Fruit fly (Drosophila melanogaster) whole organism, embryonic: ENCODE measurements around the gene mthl1.
A peak's percentile ranks its signal among the peaks of the same experiment; 100 is the strongest.

Experiments
- BEAF-32 ChIP-seq: fragments of 200-800 bp; sonication (Bioruptor generic); optimal IDR thresholded peaks from 3 replicates; lab custom pipeline; 2017; ENCODE audit warnings: missing biosample characterization, missing genetic modification characterization, mild to moderate bottlenecking, moderate library complexity, missing genetic modification reagents
- Blimp-1 ChIP-seq: fragments of 200-800 bp; sonication (Bioruptor generic); optimal IDR thresholded peaks from 3 replicates; lab custom pipeline; 2018; ENCODE audit warnings: missing biosample characterization, missing genetic modification characterization, mild to moderate bottlenecking, moderate library complexity, missing genetic modification reagents
- CG11398 ChIP-seq: fragments of 200-800 bp; sonication (Bioruptor generic); optimal IDR thresholded peaks from 2 replicates; lab custom pipeline; 2016; ENCODE audit warnings: missing biosample characterization, missing genetic modification characterization
- CG12155 ChIP-seq: fragments of 200-800 bp; sonication (Bioruptor generic); optimal IDR thresholded peaks from 3 replicates; lab custom pipeline; 2016; ENCODE audit warnings: missing biosample characterization, missing genetic modification characterization
- CG12942 ChIP-seq: fragments of 200-800 bp; sonication (Bioruptor generic); optimal IDR thresholded peaks from 3 replicates; lab custom pipeline; 2016; ENCODE audit warnings: missing biosample characterization, missing genetic modification characterization
- CG13624 ChIP-seq: fragments of 200-800 bp; sonication (Bioruptor generic); optimal IDR thresholded peaks from 2 replicates; lab custom pipeline; 2016; ENCODE audit warnings: missing biosample characterization, missing genetic modification characterization
- CG14667 ChIP-seq: fragments of 200-800 bp; sonication (Bioruptor generic); IDR thresholded peaks from 2 replicates; pipeline ENCODE4 v1.3.6; 2022; ENCODE audit warnings: missing biosample characterization, missing genetic modification characterization
- CG14965 ChIP-seq: fragments of 200-800 bp; sonication (Bioruptor generic); optimal IDR thresholded peaks from 2 replicates; lab custom pipeline; 2016; ENCODE audit warnings: missing biosample characterization, missing genetic modification characterization, borderline replicate concordance
- CG18011 ChIP-seq: fragments of 200-800 bp; sonication (Bioruptor generic); optimal IDR thresholded peaks from 2 replicates; lab custom pipeline; 2017; ENCODE audit warnings: missing biosample characterization, missing genetic modification characterization, mild to moderate bottlenecking, moderate library complexity, missing genotype
- CG18476 ChIP-seq: fragments of 200-800 bp; sonication (Bioruptor generic); optimal IDR thresholded peaks from 2 replicates; lab custom pipeline; 2016; ENCODE audit warnings: missing biosample characterization, mild to moderate bottlenecking, missing genetic modification characterization
- CG2120 ChIP-seq: fragments of 200-800 bp; sonication (Bioruptor generic); optimal IDR thresholded peaks from 3 replicates; lab custom pipeline; 2016; ENCODE audit warnings: missing biosample characterization, missing genetic modification characterization
- CG2875 ChIP-seq: fragments of 200-800 bp; sonication (Bioruptor generic); optimal IDR thresholded peaks from 2 replicates; lab custom pipeline; 2017; ENCODE audit warnings: missing biosample characterization, mild to moderate bottlenecking, missing genetic modification characterization, missing genetic modification reagents
- CG31388 ChIP-seq: fragments of 200-800 bp; sonication (Bioruptor generic); optimal IDR thresholded peaks from 2 replicates; lab custom pipeline; 2016; ENCODE audit warnings: missing biosample characterization, missing genetic modification characterization
- CG33213 ChIP-seq: fragments of 200-800 bp; sonication (Bioruptor generic); optimal IDR thresholded peaks from 3 replicates; lab custom pipeline; 2016; ENCODE audit warnings: missing biosample characterization, missing genetic modification characterization
- CG33557 ChIP-seq: fragments of 200-800 bp; sonication (Bioruptor generic); optimal IDR thresholded peaks from 2 replicates; lab custom pipeline; 2019; ENCODE audit warnings: missing biosample characterization, mild to moderate bottlenecking, missing genetic modification characterization, moderate library complexity
- CG4328 ChIP-seq: fragments of 200-800 bp; sonication (Bioruptor generic); optimal IDR thresholded peaks from 3 replicates; lab custom pipeline; 2017; ENCODE audit warnings: missing biosample characterization, missing genetic modification reagents, missing genetic modification characterization
- CG43689 ChIP-seq: fragments of 200-800 bp; sonication (Bioruptor generic); IDR thresholded peaks from 2 replicates; pipeline ENCODE4 v1.3.6; 2022; ENCODE audit warnings: missing biosample characterization, missing genetic modification characterization
- CG7987 ChIP-seq: fragments of 200-800 bp; sonication (Bioruptor generic); optimal IDR thresholded peaks from 2 replicates; lab custom pipeline; 2018; ENCODE audit warnings: missing biosample characterization, mild to moderate bottlenecking, missing genetic modification characterization, moderate library complexity
- CG8478 ChIP-seq: fragments of >200 bp; optimal IDR thresholded peaks from 2 replicates; lab custom pipeline; 2018
- D19B ChIP-seq: fragments of 200-800 bp; sonication (Bioruptor generic); optimal IDR thresholded peaks from 2 replicates; lab custom pipeline; 2017; ENCODE audit warnings: missing biosample characterization, mild to moderate bottlenecking, missing genetic modification characterization
- Dad ChIP-seq: fragments of 200-800 bp; sonication (Bioruptor generic); optimal IDR thresholded peaks from 3 replicates; lab custom pipeline; 2016; ENCODE audit warnings: missing biosample characterization, missing genetic modification characterization
- Dek ChIP-seq: fragments of 200-800 bp; sonication (Bioruptor generic); optimal IDR thresholded peaks from 3 replicates; lab custom pipeline; 2019; ENCODE audit warnings: missing biosample characterization, mild to moderate bottlenecking, missing genetic modification characterization, moderate library complexity
- HmgZ ChIP-seq: fragments of 200-800 bp; sonication (Bioruptor generic); optimal IDR thresholded peaks from 2 replicates; lab custom pipeline; 2018; ENCODE audit warnings: missing biosample characterization, mild to moderate bottlenecking, missing genetic modification characterization
- Hr39 ChIP-seq: fragments of >200 bp; optimal IDR thresholded peaks from 2 replicates; lab custom pipeline; 2017
- Hr51 ChIP-seq, 2 experiments: fragments of 200-800 bp; sonication (Bioruptor generic); optimal IDR thresholded peaks; 2 replicates in 1 of 2; 3 replicates in 1 of 2; lab custom pipeline; 2016 to 2018; ENCODE audit warnings: missing biosample characterization in 2 of 2, missing genetic modification characterization in 2 of 2, mild to moderate bottlenecking in 1 of 2, moderate library complexity in 1 of 2
- Mad ChIP-seq: fragments of 200-800 bp; sonication (Bioruptor generic); optimal IDR thresholded peaks from 2 replicates; lab custom pipeline; 2016; ENCODE audit warnings: missing biosample characterization, missing genetic modification characterization
- NfI ChIP-seq: fragments of 200-800 bp; sonication (Bioruptor generic); optimal IDR thresholded peaks from 3 replicates; lab custom pipeline; 2018; ENCODE audit warnings: missing biosample characterization, mild to moderate bottlenecking, missing genetic modification characterization, moderate library complexity
- Oaz ChIP-seq: fragments of 200-800 bp; sonication (Bioruptor generic); IDR thresholded peaks from 2 replicates; pipeline ENCODE4 v1.3.6; 2022; ENCODE audit warnings: missing biosample characterization, missing genetic modification characterization
- Sox100B ChIP-seq: fragments of 200-800 bp; sonication (Bioruptor generic); optimal IDR thresholded peaks from 3 replicates; lab custom pipeline; 2018; ENCODE audit warnings: missing biosample characterization, mild to moderate bottlenecking, missing genetic modification characterization
- Sox102F ChIP-seq: fragments of 200-800 bp; sonication (Bioruptor generic); optimal IDR thresholded peaks from 2 replicates; lab custom pipeline; 2018; ENCODE audit warnings: missing biosample characterization, mild to moderate bottlenecking, missing genetic modification characterization, moderate library complexity
- Xbp1 ChIP-seq: fragments of 200-800 bp; sonication (Bioruptor generic); optimal IDR thresholded peaks from 3 replicates; lab custom pipeline; 2016; ENCODE audit warnings: missing biosample characterization, mild to moderate bottlenecking, missing genetic modification characterization
- ap ChIP-seq: fragments of 200-800 bp; sonication (Bioruptor generic); IDR thresholded peaks from 2 replicates; pipeline ENCODE4 v1.3.6; 2022; ENCODE audit warnings: missing biosample characterization, missing genetic modification characterization
- ash1 ChIP-seq: fragments of 200-800 bp; sonication (Bioruptor generic); optimal IDR thresholded peaks from 2 replicates; lab custom pipeline; 2018; ENCODE audit warnings: missing biosample characterization, mild to moderate bottlenecking, missing genetic modification characterization
- br ChIP-seq: fragments of >200 bp; optimal IDR thresholded peaks from 2 replicates; lab custom pipeline; 2017
- btn ChIP-seq: fragments of 200-800 bp; sonication (Bioruptor generic); optimal IDR thresholded peaks from 2 replicates; lab custom pipeline; 2016; ENCODE audit warnings: missing biosample characterization, missing genetic modification characterization
- cas ChIP-seq: fragments of 200-800 bp; sonication (Bioruptor generic); IDR thresholded peaks from 2 replicates; pipeline ENCODE4 v1.3.6; 2022; ENCODE audit warnings: missing biosample characterization, missing genetic modification characterization
- caup ChIP-seq: fragments of 200-800 bp; sonication (Bioruptor generic); optimal IDR thresholded peaks from 3 replicates; lab custom pipeline; 2017; ENCODE audit warnings: missing biosample characterization, mild to moderate bottlenecking, missing genetic modification characterization, moderate library complexity; ENCODE audit not compliant: severe bottlenecking
- dysf ChIP-seq: fragments of 200-800 bp; sonication (Bioruptor generic); IDR thresholded peaks from 3 replicates; pipeline ENCODE4 v1.3.6; 2022; ENCODE audit warnings: missing biosample characterization, missing genetic modification characterization
- emc ChIP-seq: fragments of 200-800 bp; sonication (Bioruptor generic); optimal IDR thresholded peaks from 2 replicates; lab custom pipeline; 2016; ENCODE audit warnings: missing biosample characterization, missing genetic modification characterization
- esg ChIP-seq: fragments of 200-800 bp; sonication (Bioruptor generic); conservative IDR thresholded peaks from 2 replicates; pipeline ENCODE4 v1.3.6; 2022; ENCODE audit warnings: missing biosample characterization, missing genetic modification characterization
- gsb-n ChIP-seq: fragments of 200-800 bp; sonication (Bioruptor generic); optimal IDR thresholded peaks from 3 replicates; lab custom pipeline; 2018; ENCODE audit warnings: missing biosample characterization, mild to moderate bottlenecking, missing genetic modification characterization
- hkb ChIP-seq, 2 experiments: fragments of 200-800 bp in 1 of 2; fragments of >200 bp in 1 of 2; sonication (Bioruptor generic) in 1 of 2; IDR thresholded peaks in 1 of 2; optimal IDR thresholded peaks in 1 of 2; 2 replicates each; pipeline versions ENCODE4 v1.3.6 to Lab custom; 2017 to 2022; ENCODE audit warnings: missing biosample characterization in 1 of 2, missing genetic modification characterization in 1 of 2
- maf-S ChIP-seq: fragments of 200-800 bp; sonication (Bioruptor generic); optimal IDR thresholded peaks from 2 replicates; lab custom pipeline; 2016; ENCODE audit warnings: missing biosample characterization, missing genetic modification characterization
- odd ChIP-seq: fragments of 200-800 bp; sonication (Bioruptor generic); optimal IDR thresholded peaks from 2 replicates; lab custom pipeline; 2017; ENCODE audit warnings: missing biosample characterization, mild to moderate bottlenecking, missing genetic modification characterization
- onecut ChIP-seq: fragments of 200-800 bp; sonication (Bioruptor generic); IDR thresholded peaks from 2 replicates; pipeline ENCODE4 v1.3.6; 2022; ENCODE audit warnings: missing biosample characterization, missing genetic modification characterization
- peb ChIP-seq: fragments of 200-800 bp; sonication (Bioruptor generic); IDR thresholded peaks from 2 replicates; pipeline ENCODE4 v1.3.6; 2022; ENCODE audit warnings: missing biosample characterization, missing genetic modification characterization
- pho ChIP-seq: fragments of 200-800 bp; sonication (Bioruptor generic); optimal IDR thresholded peaks from 2 replicates; lab custom pipeline; 2016; ENCODE audit warnings: missing biosample characterization, missing genetic modification characterization
- slp2 ChIP-seq: fragments of 200-800 bp; sonication (Bioruptor generic); optimal IDR thresholded peaks from 2 replicates; lab custom pipeline; 2016; ENCODE audit warnings: missing biosample characterization, missing genetic modification characterization
- sr ChIP-seq: fragments of 200-800 bp; sonication (Bioruptor generic); IDR thresholded peaks from 3 replicates; pipeline ENCODE4 v1.3.6; 2022; ENCODE audit warnings: missing biosample characterization, missing genetic modification characterization
- tap ChIP-seq: fragments of 200-800 bp; optimal IDR thresholded peaks from 3 replicates; lab custom pipeline; 2019; ENCODE audit warnings: missing biosample characterization, mild to moderate bottlenecking, missing genetic modification characterization, moderate library complexity
- vnd ChIP-seq: fragments of 200-800 bp; sonication (Bioruptor generic); IDR thresholded peaks from 3 replicates; pipeline ENCODE4 v1.3.6; 2022; ENCODE audit warnings: missing biosample characterization, missing genetic modification characterization; ENCODE audit not compliant: partially characterized antibody

Gene mthl1

DNA sequence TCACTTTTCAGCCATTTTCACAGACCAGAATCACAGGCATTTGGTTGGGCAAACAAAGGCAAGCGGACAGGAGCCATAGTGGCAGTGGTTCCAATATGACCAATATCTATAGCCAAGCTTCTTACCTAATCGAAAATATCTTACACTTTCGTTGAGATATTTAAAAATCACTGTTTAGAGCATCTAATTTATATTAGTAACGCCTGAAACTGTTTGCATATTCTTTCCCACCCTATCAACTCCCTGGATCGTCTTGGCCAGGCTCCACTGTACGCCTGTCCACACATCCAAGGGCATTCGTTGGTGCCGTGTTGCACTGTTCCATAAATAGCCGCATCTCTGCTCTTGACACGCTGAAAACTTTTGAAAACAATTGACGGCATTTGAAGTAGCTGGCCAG is 49.7 kb downstream of the mthl1 start (continued):
- TF ChIP-seq Xbp1 (GFP tag; lab: Kevin White, UChicago), result peak; percentile 5
- TF ChIP-seq HmgZ (tag; lab: Kevin White, UChicago), result no peak
- TF ChIP-seq CG4328, result no peak
- TF ChIP-seq sr (GFP tag; lab: Robert Waterston, UW), result no peak
- no peak for TF ChIP-seq slp2
- TF ChIP-seq Mad (GFP tag; lab: Kevin White, UChicago), result no peak
- TF ChIP-seq CG2875 (GFP tag; lab: Kevin White, UChicago), result no peak
- TF ChIP-seq esg, result 0 out of 2 replicates have a peak, but pooled peaks have one; percentile 9
- no peak for TF ChIP-seq Dek
- TF ChIP-seq CG14965 (GFP tag; lab: Kevin White, UChicago), result no peak
- TF ChIP-seq Oaz (GFP tag; lab: Robert Waterston, UW), result no peak
- no peak for TF ChIP-seq CG43689 (GFP tag; lab: Robert Waterston, UW)
- TF ChIP-seq caup (GFP tag; lab: Kevin White, UChicago), result no peak
- no peak for TF ChIP-seq CG12942 (GFP tag; lab: Kevin White, UChicago)
- peak; percentile 16 for TF ChIP-seq gsb-n (tag; lab: Kevin White, UChicago)
- no peak for TF ChIP-seq odd (GFP tag; lab: Kevin White, UChicago)
- TF ChIP-seq cas (GFP tag; lab: Robert Waterston, UW), result no peak
- TF ChIP-seq ap, result 0 out of 2 replicates have a peak, but pooled peaks have one; percentile 3
- TF ChIP-seq peb (GFP tag; lab: Robert Waterston, UW), result 0 out of 2 replicates have a peak, but pooled peaks have one; percentile 32
- peak; percentile 53; the same call in 2 of the 3 replicates for TF ChIP-seq dysf (GFP tag; lab: Robert Waterston, UW)
- TF ChIP-seq CG11398, result no peak
- TF ChIP-seq CG8478 (lab: Kevin White, UChicago), result no peak
- TF ChIP-seq BEAF-32 (GFP tag; lab: Kevin White, UChicago), result no peak
- TF ChIP-seq CG12155, result no peak
- TF ChIP-seq CG13624 (GFP tag; lab: Kevin White, UChicago), result no peak
- TF ChIP-seq br, result no peak
- peak in 1 of 2 experiments; percentile 22 for TF ChIP-seq Hr51 (GFP tag; optimal IDR thresholded peaks at IDR 0.05; lab: Kevin White, UChicago)
- TF ChIP-seq CG18476 (GFP tag; lab: Kevin White, UChicago), result no peak
- no peak for TF ChIP-seq emc
- no peak for TF ChIP-seq CG31388
- TF ChIP-seq CG33557 (GFP tag; lab: Kevin White, UChicago), result no peak
- TF ChIP-seq D19B (GFP tag; lab: Kevin White, UChicago), result no peak
- no peak for TF ChIP-seq NfI (GFP tag; lab: Kevin White, UChicago)
- TF ChIP-seq CG7987 (GFP tag; lab: Kevin White, UChicago), result no peak
- no peak for TF ChIP-seq pho (GFP tag; lab: Kevin White, UChicago)
- TF ChIP-seq tap (tag; lab: Kevin White, UChicago), result no peak
- TF ChIP-seq btn, result no peak
- no peak for TF ChIP-seq Hr39 (lab: Kevin White, UChicago)
- TF ChIP-seq CG33213 (GFP tag; lab: Kevin White, UChicago), result no peak
- TF ChIP-seq CG14667 (GFP tag; lab: Robert Waterston, UW), result no peak
- TF ChIP-seq CG18011 (GFP tag; lab: Kevin White, UChicago), result no peak
- no peak for TF ChIP-seq CG2120 (GFP tag; lab: Kevin White, UChicago)
- TF ChIP-seq onecut (GFP tag; lab: Robert Waterston, UW), result no peak
- no peak for TF ChIP-seq ash1
- TF ChIP-seq Sox100B (GFP tag; lab: Kevin White, UChicago), result no peak
- TF ChIP-seq Sox102F (GFP tag; lab: Kevin White, UChicago), result peak; percentile 42
- TF ChIP-seq hkb (optimal IDR thresholded peaks at IDR 0.05; lab: Kevin White, UChicago), result no peak
- TF ChIP-seq hkb (GFP tag; IDR thresholded peaks at IDR 0.05; lab: Robert Waterston, UW), result 0 out of 2 replicates have a peak, but pooled peaks have one; percentile 9
- TF ChIP-seq Dad, result no peak
- peak; percentile 28 for TF ChIP-seq Blimp-1 (GFP tag; lab: Kevin White, UChicago)
- no peak for TF ChIP-seq maf-S (GFP tag; lab: Kevin White, UChicago)
- no peak for TF ChIP-seq vnd (GFP tag; lab: Robert Waterston, UW)
